Fruit fly (Drosophila melanogaster) Kc167 (cell line): ENCODE results near the gene obst-E.

Source experiments
- Myc ChIP-seq: fragments of >200 bp; optimal IDR thresholded peaks from 2 replicates; lab custom pipeline; 2017; ENCODE audit warnings: missing external identifiers
- h ChIP-seq: fragments of >200 bp; optimal IDR thresholded peaks from 3 replicates; lab custom pipeline; 2018; ENCODE audit warnings: missing external identifiers
- insv ChIP-seq: fragments of >200 bp; optimal IDR thresholded peaks from 3 replicates; lab custom pipeline; 2018; ENCODE audit warnings: missing external identifiers
- psq ChIP-seq: fragments of >200 bp; optimal IDR thresholded peaks from 2 replicates; lab custom pipeline; 2017; ENCODE audit warnings: missing external identifiers

DNA sequence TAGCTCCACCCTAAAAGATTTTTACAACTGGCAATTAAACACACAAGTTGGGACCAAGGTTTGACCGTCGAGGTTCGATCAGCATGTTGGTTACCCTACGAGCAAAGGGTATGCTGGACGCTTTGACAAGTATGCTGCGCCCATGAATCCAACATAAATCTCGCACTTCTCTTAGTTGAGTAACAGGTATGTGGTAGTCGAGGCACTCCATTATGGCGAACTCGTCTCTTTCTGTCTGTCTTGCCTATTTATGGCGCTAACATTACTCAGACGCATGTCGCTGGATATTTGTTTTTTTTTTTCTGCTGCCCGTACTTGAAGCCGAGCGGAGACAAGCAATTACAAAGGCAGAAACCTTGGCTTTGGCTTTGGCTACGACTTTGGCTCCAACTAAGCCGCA is 15.2 kb upstream of the obst-E start:
- TF ChIP-seq Myc (lab: Kevin White, UChicago) (no peak), psq (no peak), h (no peak), insv (lab: Kevin White, UChicago) (no peak)
